Fruit fly (Drosophila melanogaster) whole organism, wandering third instar larva: ENCODE results near the gene CG34325.

Source experiments
- Dfd ChIP-seq: fragments of >200 bp; optimal IDR thresholded peaks from 2 replicates; lab custom pipeline; 2017; ENCODE audit warnings: missing biosample characterization, missing genetic modification characterization
- GATAd ChIP-seq: sonication (Bioruptor generic); optimal IDR thresholded peaks from 2 replicates; lab custom pipeline; 2016; ENCODE audit warnings: missing biosample characterization, missing genetic modification characterization
- Hr83 ChIP-seq: fragments of 200-300 bp; sonication (Bioruptor generic); optimal IDR thresholded peaks from 2 replicates; lab custom pipeline; 2016; ENCODE audit warnings: missing biosample characterization, mild to moderate bottlenecking, missing genetic modification characterization, moderate library complexity; ENCODE audit not compliant: poor library complexity, severe bottlenecking
- brk ChIP-seq: fragments of 200-800 bp; sonication (Bioruptor generic); optimal IDR thresholded peaks from 2 replicates; lab custom pipeline; 2016; ENCODE audit warnings: missing biosample characterization, mild to moderate bottlenecking, missing genetic modification characterization
- foxo ChIP-seq, 2 experiments: fragments of 200-800 bp; sonication (Bioruptor generic); optimal IDR thresholded peaks; 2 replicates in 1 of 2; 3 replicates in 1 of 2; lab custom pipeline; 2016 to 2017; ENCODE audit warnings: missing biosample characterization in 2 of 2, missing genetic modification characterization in 2 of 2
- fru ChIP-seq: fragments of 200-800 bp; sonication (Bioruptor generic); optimal IDR thresholded peaks from 3 replicates; lab custom pipeline; 2016; ENCODE audit warnings: missing biosample characterization, mild to moderate bottlenecking, missing genetic modification characterization
- h ChIP-seq: fragments of 200-800 bp; sonication (Bioruptor generic); optimal IDR thresholded peaks from 3 replicates; lab custom pipeline; 2016; ENCODE audit warnings: missing biosample characterization, mild to moderate bottlenecking, missing genetic modification characterization
- psq ChIP-seq: fragments of 200-800 bp; sonication (Bioruptor generic); optimal IDR thresholded peaks from 3 replicates; lab custom pipeline; 2017; ENCODE audit warnings: missing biosample characterization, mild to moderate bottlenecking, missing genetic modification characterization, moderate library complexity
- tai ChIP-seq: sonication (Bioruptor generic); optimal IDR thresholded peaks from 2 replicates; lab custom pipeline; 2016; ENCODE audit warnings: missing biosample characterization, missing genetic modification characterization

- no peak for TF ChIP-seq brk (GFP tag; lab: Kevin White, UChicago)
- no peak for TF ChIP-seq GATAd
- no peak for TF ChIP-seq tai
- TF ChIP-seq fru (GFP tag; lab: Kevin White, UChicago), result no peak
- TF ChIP-seq Hr83, result no peak
- no peak for TF ChIP-seq h (GFP tag; lab: Kevin White, UChicago)
- no peak for TF ChIP-seq psq (GFP tag; lab: Kevin White, UChicago)
- no peak for TF ChIP-seq Dfd
- TF ChIP-seq foxo (GFP tag; optimal IDR thresholded peaks at IDR 0.05; lab: Kevin White, UChicago), result no peak
Observed at dm6 chrX:16736180-16736579, 15.0 kb upstream of the CG34325 start.
